Worm (Caenorhabditis elegans) whole organism, L1 larva: ENCODE measurements around the gene skr-17.

Source experiments
- ama-1 ChIP-seq: fragments of 150-350 bp; optimal IDR thresholded peaks from 2 replicates; lab custom pipeline; 2014
- fos-1 ChIP-seq: fragments of 150-350 bp; optimal IDR thresholded peaks from 2 replicates; lab custom pipeline; 2014; ENCODE audit warnings: missing biosample characterization, missing genetic modification characterization
- mep-1 ChIP-seq: fragments of 150-350 bp; optimal IDR thresholded peaks from 2 replicates; lab custom pipeline; 2014; ENCODE audit warnings: missing biosample characterization, missing genetic modification characterization
- nhr-76 ChIP-seq: sonication (generic microtip); optimal IDR thresholded peaks from 2 replicates; lab custom pipeline; 2017; ENCODE audit warnings: missing biosample characterization, missing genetic modification characterization
- sptf-1 ChIP-seq: fragments of 150-350 bp; optimal IDR thresholded peaks from 2 replicates; lab custom pipeline; 2014; ENCODE audit warnings: missing biosample characterization, missing genetic modification characterization
- swsn-7 ChIP-seq: sonication (generic microtip); optimal IDR thresholded peaks from 2 replicates; lab custom pipeline; 2016; ENCODE audit warnings: missing genetic modification characterization, missing compliant biosample characterization
- unc-62 ChIP-seq: fragments of 150-350 bp; optimal IDR thresholded peaks from 2 replicates; lab custom pipeline; 2014; ENCODE audit warnings: missing biosample characterization, missing genetic modification reagents, missing genetic modification characterization

ce11 chrII:7814215-7814614, 30.9 kb downstream of the skr-17 start:
- TF ChIP-seq ama-1 (lab: Kevin White, UChicago) (no peak), mep-1 (tag; lab: Kevin White, UChicago) (no peak), unc-62 (no peak), fos-1 (tag; lab: Kevin White, UChicago) (no peak), swsn-7 (no peak), nhr-76 (no peak), sptf-1 (no peak)
